Fruit fly (Drosophila melanogaster): ENCODE measurements around the gene CG7560.

The CG7560 gene

dm6 chr3L:11415382-11415781, 9.6 kb upstream of the CG7560 start (continued):
- TF ChIP-seq salm (tag; optimal IDR thresholded peaks at IDR 0.05) (peak; percentile 56), HLHmδ (GFP tag; optimal IDR thresholded peaks at IDR 0.05) (no peak), CG1603 (tag; optimal IDR thresholded peaks at IDR 0.05) (peak; percentile 76), oc (tag; optimal IDR thresholded peaks at IDR 0.05) (peak; percentile 46), kay (GFP tag; optimal IDR thresholded peaks at IDR 0.05) (peak; percentile 56), sc (optimal IDR thresholded peaks at IDR 0.05) (no peak), sc (GFP tag; optimal IDR thresholded peaks at IDR 0.05) (peak; percentile 58), CG12744 (GFP tag; optimal IDR thresholded peaks at IDR 0.05) (no peak), CrebB (tag; optimal IDR thresholded peaks at IDR 0.05) (peak; percentile 32), ci (GFP tag; IDR thresholded peaks at IDR 0.05) (peak; percentile 82), HLH3B (GFP tag; IDR thresholded peaks at IDR 0.05) (peak; percentile 67), HmgD (GFP tag; optimal IDR thresholded peaks at IDR 0.05) (no peak), en (GFP tag; optimal IDR thresholded peaks at IDR 0.05) (no peak), CG6791 (GFP tag; IDR thresholded peaks at IDR 0.05; ENCODE audit: partially characterized antibody) (no peak), nerfin-1 (tag; optimal IDR thresholded peaks at IDR 0.05) (peak; percentile 67), insv (GFP tag; optimal IDR thresholded peaks at IDR 0.05) (no peak), CG17361 (GFP tag; IDR thresholded peaks at IDR 0.05) (peak; percentile 80), H15 (GFP tag; IDR thresholded peaks at IDR 0.05) (peak; percentile 70), Atf3 (GFP tag; optimal IDR thresholded peaks at IDR 0.05) (peak; percentile 18), Lim3 (GFP tag; IDR thresholded peaks at IDR 0.05) (no peak), p53 (GFP tag; optimal IDR thresholded peaks at IDR 0.05) (no peak), BEAF-32 (GFP tag; optimal IDR thresholded peaks at IDR 0.05) (no peak), tna (GFP tag; IDR thresholded peaks at IDR 0.05; ENCODE audit: partially characterized antibody) (no peak), hkb (optimal IDR thresholded peaks at IDR 0.05) (no peak), hkb (GFP tag; IDR thresholded peaks at IDR 0.05) (peak; percentile 74), ham (GFP tag; IDR thresholded peaks at IDR 0.05) (no peak), zfh1 (GFP tag; IDR thresholded peaks at IDR 0.05) (peak; percentile 91), h (optimal IDR thresholded peaks at IDR 0.05) (no peak), ro (GFP tag; IDR thresholded peaks at IDR 0.05) (peak; percentile 61; the same call in 1 of the 2 replicates), lov (optimal IDR thresholded peaks at IDR 0.05) (no peak), lov (GFP tag; IDR thresholded peaks at IDR 0.05) (peak; percentile 84; the same call in 2 of the 3 replicates), Six4 (GFP tag; optimal IDR thresholded peaks at IDR 0.05) (peak; percentile 37), CG17328 (GFP tag; IDR thresholded peaks at IDR 0.05) (peak; percentile 94), ewg (GFP tag; optimal IDR thresholded peaks at IDR 0.05) (peak; percentile 61), CG10209 (GFP tag; optimal IDR thresholded peaks at IDR 0.05) (peak; percentile 67), Sin3A (optimal IDR thresholded peaks at IDR 0.05) (no peak), croc (GFP tag; conservative IDR thresholded peaks at IDR 0.05) (peak; percentile 74), toy (GFP tag; IDR thresholded peaks at IDR 0.05) (no peak), ap (GFP tag; IDR thresholded peaks at IDR 0.05) (peak; percentile 70), klu (GFP tag; IDR thresholded peaks at IDR 0.05) (no peak; the same call in 1 of the 2 replicates), CG14710 (tag; optimal IDR thresholded peaks at IDR 0.05) (peak; percentile 88), pita (GFP tag; optimal IDR thresholded peaks at IDR 0.05) (no peak), CG4282 (GFP tag; optimal IDR thresholded peaks at IDR 0.05) (no peak), CG13296 (GFP tag; optimal IDR thresholded peaks at IDR 0.05) (no peak), CG10366 (GFP tag; IDR thresholded peaks at IDR 0.05) (peak; percentile 64), ERR (GFP tag; optimal IDR thresholded peaks at IDR 0.05) (no peak), CG6254 (GFP tag; optimal IDR thresholded peaks at IDR 0.05) (peak; percentile 87), Dip3 (GFP tag; optimal IDR thresholded peaks at IDR 0.05) (no peak), Eip74EF (GFP tag; optimal IDR thresholded peaks at IDR 0.05) (peak in 1 of 2 experiments; percentile 39), Ravus (GFP tag; IDR thresholded peaks at IDR 0.05) (no peak), ssp (GFP tag; IDR thresholded peaks at IDR 0.05) (peak; percentile 67), CG1529 (GFP tag; optimal IDR thresholded peaks at IDR 0.05) (peak; percentile 69), ab (GFP tag; optimal IDR thresholded peaks at IDR 0.05) (no peak)
